Fruit fly (Drosophila melanogaster): ENCODE measurements around the gene arg.

dm6 chrX:498434-498833 lies 10.8 kb upstream of the arg start:
- TF ChIP-seq toe (GFP tag; optimal IDR thresholded peaks at IDR 0.05) (no peak), kay (GFP tag; ENCODE audit: borderline replicate concordance) (no peak), CG11617 (GFP tag; optimal IDR thresholded peaks at IDR 0.05) (no peak), CG33017 (tag; optimal IDR thresholded peaks at IDR 0.05) (no peak), CG1620 (GFP tag; optimal IDR thresholded peaks at IDR 0.05) (no peak), CG14711 (tag; optimal IDR thresholded peaks at IDR 0.05) (no peak), tj (GFP tag; optimal IDR thresholded peaks at IDR 0.05) (no peak), CG7045 (GFP tag; optimal IDR thresholded peaks at IDR 0.05) (no peak), Hr96 (GFP tag; optimal IDR thresholded peaks at IDR 0.05) (no peak)

Data from whole organism, adult.